Fruit fly (Drosophila melanogaster) S2 (cell line): ENCODE measurements around the gene Uggt.

Source experiments
- CG8478 ChIP-seq: fragments of >200 bp; optimal IDR thresholded peaks from 2 replicates; lab custom pipeline; 2018
- CTCF ChIP-seq, 2 experiments: fragments of >200 bp; optimal IDR thresholded peaks; 2 replicates each; lab custom pipeline; 2018

DNA sequence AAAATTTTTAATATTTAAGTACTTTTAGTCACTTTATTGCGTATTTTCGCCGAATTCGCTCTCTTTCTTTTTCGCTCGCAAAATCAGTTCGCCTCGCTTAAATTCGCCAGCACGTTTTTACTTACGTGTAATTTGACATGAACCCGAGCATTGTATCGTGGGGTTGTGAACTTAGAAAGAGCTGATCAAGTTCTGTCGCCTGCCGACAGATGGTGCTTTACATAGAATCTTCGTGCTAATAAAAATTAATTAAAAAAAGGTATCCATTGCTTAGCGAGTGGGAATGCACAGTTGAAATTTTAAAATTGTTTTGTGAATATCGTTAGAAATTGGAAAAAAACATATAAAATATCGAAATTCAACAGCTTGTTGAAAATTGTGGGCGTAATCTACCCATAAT, 24.1 kb upstream of the Uggt start:
- no peak for TF ChIP-seq CG8478 (lab: Kevin White, UChicago)
- peak; percentile 93 to 98 for TF ChIP-seq CTCF (optimal IDR thresholded peaks at IDR 0.05; lab: Kevin White, UChicago)
